Fruit fly (Drosophila melanogaster): ENCODE data around the gene CtIP.
A peak's percentile ranks its signal among the peaks of the same experiment; 100 is the strongest.

CtIP gene

dm6 chr3L:20395257-20395909 is 40.7 kb upstream of the CtIP start (continued):
- no peak for TF ChIP-seq CG10631 (GFP tag; optimal IDR thresholded peaks at IDR 0.05)
- no peak for TF ChIP-seq dsx (GFP tag; optimal IDR thresholded peaks at IDR 0.05; ENCODE audit: poor library complexity, severe bottlenecking)
- no peak for TF ChIP-seq CG6792 (GFP tag; optimal IDR thresholded peaks at IDR 0.05)
- no peak for TF ChIP-seq Hr38 (GFP tag; optimal IDR thresholded peaks at IDR 0.05)
- no peak for TF ChIP-seq CG6163 (GFP tag; IDR thresholded peaks at IDR 0.05)
- peak; percentile 5 for TF ChIP-seq Eip93F (GFP tag; optimal IDR thresholded peaks at IDR 0.05)
- TF ChIP-seq Met (GFP tag; optimal IDR thresholded peaks at IDR 0.05) = peak; percentile 39
- no peak for TF ChIP-seq CG6276 (GFP tag; optimal IDR thresholded peaks at IDR 0.05)
- TF ChIP-seq Lpt (GFP tag; optimal IDR thresholded peaks at IDR 0.05) = no peak
- TF ChIP-seq Eip78C (GFP tag) = peak; percentile 66
- TF ChIP-seq Smox (GFP tag; optimal IDR thresholded peaks at IDR 0.05) = no peak
- TF ChIP-seq dac (GFP tag; optimal IDR thresholded peaks at IDR 0.05) = no peak
- TF ChIP-seq OdsH (GFP tag; optimal IDR thresholded peaks at IDR 0.05) = no peak
- no peak for TF ChIP-seq CG6808 (GFP tag; optimal IDR thresholded peaks at IDR 0.05)
- TF ChIP-seq CG10669 (GFP tag; optimal IDR thresholded peaks at IDR 0.05) = no peak
- TF ChIP-seq Eip75B (GFP tag; optimal IDR thresholded peaks at IDR 0.05) = no peak
- TF ChIP-seq spab (GFP tag; optimal IDR thresholded peaks at IDR 0.05) = no peak
- no peak for TF ChIP-seq CG8632 (GFP tag; optimal IDR thresholded peaks at IDR 0.05)
- no peak for TF ChIP-seq CG3032 (tag; optimal IDR thresholded peaks at IDR 0.05)
- peak; percentile 73 for TF ChIP-seq svp (GFP tag)
- no peak for TF ChIP-seq CG1621 (tag; optimal IDR thresholded peaks at IDR 0.05)
- TF ChIP-seq Blimp-1 (GFP tag; optimal IDR thresholded peaks at IDR 0.05) = no peak
- TF ChIP-seq CG6854 (GFP tag; optimal IDR thresholded peaks at IDR 0.05) = no peak
- no peak for TF ChIP-seq Hr4 (GFP tag; optimal IDR thresholded peaks at IDR 0.05)
- TF ChIP-seq eg (GFP tag; IDR thresholded peaks at IDR 0.05) = no peak
- no peak for TF ChIP-seq Sox15 (GFP tag; optimal IDR thresholded peaks at IDR 0.05)
- no peak for TF ChIP-seq CG15336 (GFP tag; IDR thresholded peaks at IDR 0.05)
- peak; percentile 91 for TF ChIP-seq vri (GFP tag; optimal IDR thresholded peaks at IDR 0.05)
- no peak for TF ChIP-seq Gug (GFP tag; IDR thresholded peaks at IDR 0.05)
- TF ChIP-seq lz (GFP tag; optimal IDR thresholded peaks at IDR 0.05) = peak; percentile 14
- TF ChIP-seq CG31627 (GFP tag; optimal IDR thresholded peaks at IDR 0.05) = no peak
- TF ChIP-seq cyc (GFP tag; optimal IDR thresholded peaks at IDR 0.05) = peak; percentile 3
- TF ChIP-seq CG11294 (GFP tag; IDR thresholded peaks at IDR 0.05) = no peak
- no peak for TF ChIP-seq salr (GFP tag; optimal IDR thresholded peaks at IDR 0.05)
- TF ChIP-seq CG11762 (GFP tag; optimal IDR thresholded peaks at IDR 0.05; ENCODE audit: insufficient read depth) = no peak
- TF ChIP-seq CG9139 (GFP tag; optimal IDR thresholded peaks at IDR 0.05) = no peak
- TF ChIP-seq Hr39 (GFP tag; optimal IDR thresholded peaks at IDR 0.05) = no peak

dm6 chr3L:20396047-20396446 is 40.0 kb upstream of the CtIP start:
- TF ChIP-seq CG4318 (GFP tag; optimal IDR thresholded peaks at IDR 0.05) (no peak), fkh (GFP tag; optimal IDR thresholded peaks at IDR 0.05) (peak; percentile 39), CG10631 (GFP tag; optimal IDR thresholded peaks at IDR 0.05) (no peak), CG15336 (GFP tag; IDR thresholded peaks at IDR 0.05) (no peak), lz (GFP tag; optimal IDR thresholded peaks at IDR 0.05) (no peak), CG6808 (GFP tag; optimal IDR thresholded peaks at IDR 0.05) (no peak)

DNA sequence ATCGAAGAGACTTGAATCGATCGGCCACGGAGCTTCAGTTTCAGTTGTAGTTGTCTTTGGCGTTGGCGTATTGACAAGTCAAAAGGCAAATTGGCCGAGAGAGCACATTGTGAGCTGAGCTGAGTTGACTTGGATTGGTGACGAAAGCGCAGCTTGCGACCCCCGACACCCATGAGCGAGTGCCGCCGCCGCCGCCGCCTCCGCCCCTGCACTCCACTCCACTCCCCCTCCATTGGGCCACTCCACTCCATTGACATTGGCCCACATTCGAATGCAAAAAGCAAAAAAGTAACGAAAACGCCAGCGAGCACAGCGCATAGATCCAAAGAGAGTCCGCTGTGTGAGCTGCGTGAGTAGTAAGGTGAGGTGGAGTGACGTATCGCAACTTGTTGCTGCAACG is 38.3 kb upstream of the CtIP start:
- TF ChIP-seq Eip78C (GFP tag) = no peak
- no peak for TF ChIP-seq achi (GFP tag; optimal IDR thresholded peaks at IDR 0.05)
- no peak for TF ChIP-seq CG7368 (GFP tag; optimal IDR thresholded peaks at IDR 0.05)
- no peak for TF ChIP-seq Hr4 (GFP tag; optimal IDR thresholded peaks at IDR 0.05)
- TF ChIP-seq topi (GFP tag; optimal IDR thresholded peaks at IDR 0.05) = no peak
- no peak for TF ChIP-seq Lpt (GFP tag; optimal IDR thresholded peaks at IDR 0.05)
- TF ChIP-seq vri (GFP tag; optimal IDR thresholded peaks at IDR 0.05) = no peak
- no peak for TF ChIP-seq CG3032 (tag; optimal IDR thresholded peaks at IDR 0.05)
- TF ChIP-seq salr (GFP tag; optimal IDR thresholded peaks at IDR 0.05) = no peak
- no peak for TF ChIP-seq CG11902 (GFP tag; optimal IDR thresholded peaks at IDR 0.05)
- no peak for TF ChIP-seq Sox14 (GFP tag; optimal IDR thresholded peaks at IDR 0.05)
- no peak for TF ChIP-seq CG1621 (tag; optimal IDR thresholded peaks at IDR 0.05)
